Fruit fly (Drosophila melanogaster): ENCODE data around the gene mahe.

DNA sequence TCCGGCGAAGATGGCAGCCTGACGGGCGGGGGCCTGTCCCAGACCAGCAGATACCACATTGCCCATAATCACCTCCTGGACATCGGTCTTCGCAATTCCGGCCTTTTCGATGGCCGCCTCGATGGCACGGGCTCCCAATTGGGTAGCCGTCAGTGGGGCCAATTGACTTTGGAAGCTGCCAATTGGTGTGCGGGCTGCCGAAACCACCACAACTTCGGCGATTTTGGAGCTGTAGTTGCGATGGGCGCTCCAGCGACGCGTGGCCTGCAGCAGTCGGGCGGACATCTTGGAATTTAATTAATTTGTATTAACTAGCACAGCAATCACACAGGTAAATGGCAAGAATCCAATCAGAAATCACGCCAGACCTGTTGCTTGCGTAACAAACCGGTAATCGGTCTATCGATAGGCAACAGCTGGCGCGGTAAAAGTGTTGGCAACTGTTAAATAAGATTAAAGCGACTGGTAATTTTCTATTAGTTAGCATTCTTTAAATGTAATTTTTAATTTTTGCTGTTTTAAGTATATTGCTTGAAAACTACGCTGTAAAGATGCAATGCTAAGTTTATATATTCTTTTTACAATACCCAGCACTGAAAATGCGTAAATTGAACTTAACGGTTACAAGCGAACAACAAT is 42.7 kb downstream of the mahe start, which contains the start of gene Acat1:
- TF ChIP-seq Dll (optimal IDR thresholded peaks at IDR 0.05) (no peak), pan (optimal IDR thresholded peaks at IDR 0.05) (no peak), CG8478 (optimal IDR thresholded peaks at IDR 0.05) (no peak), usp (GFP tag; optimal IDR thresholded peaks at IDR 0.05) (no peak)

Measured in whole organism.